Worm (Caenorhabditis elegans) whole organism, young adult: ENCODE data around the gene ztf-7.

Source experiments
- B0019.2 ChIP-seq: fragments of 200-800 bp; sonication (Bioruptor generic); conservative IDR thresholded peaks from 2 replicates; pipeline ENCODE4 v1.3.6; 2022; ENCODE audit warnings: missing genetic modification reagents, missing genetic modification characterization, missing compliant biosample characterization
- F10E7.11 ChIP-seq: sonication (generic microtip); optimal IDR thresholded peaks from 2 replicates; lab custom pipeline; 2017; ENCODE audit warnings: mild to moderate bottlenecking, missing genetic modification characterization, moderate library complexity, missing compliant biosample characterization
- F22D6.2 ChIP-seq: sonication (generic microtip); optimal IDR thresholded peaks from 2 replicates; lab custom pipeline; 2016; ENCODE audit warnings: mild to moderate bottlenecking, missing genetic modification characterization, missing compliant biosample characterization
- F57C9.4 ChIP-seq: sonication (generic microtip); optimal IDR thresholded peaks from 2 replicates; lab custom pipeline; 2017; ENCODE audit warnings: mild to moderate bottlenecking, missing genetic modification characterization, missing compliant biosample characterization
- aptf-2 ChIP-seq: fragments of 200-800 bp; sonication (Bioruptor generic); conservative IDR thresholded peaks from 2 replicates; pipeline ENCODE4 v1.3.6; 2022; ENCODE audit warnings: missing genetic modification reagents, missing genetic modification characterization, missing compliant biosample characterization
- aptf-3 ChIP-seq: fragments of 200-800 bp; sonication (Bioruptor generic); IDR thresholded peaks from 2 replicates; pipeline ENCODE4 v1.3.6; 2022; ENCODE audit warnings: missing genetic modification characterization, missing compliant biosample characterization
- attf-3 ChIP-seq: fragments of 200-800 bp; sonication (Bioruptor generic); conservative IDR thresholded peaks from 2 replicates; pipeline ENCODE4 v1.3.6; 2022; ENCODE audit warnings: missing genetic modification reagents, missing genetic modification characterization, missing compliant biosample characterization
- bed-1 ChIP-seq: fragments of 200-800 bp; sonication (Bioruptor generic); IDR thresholded peaks from 2 replicates; pipeline ENCODE4 v1.3.6; 2022; ENCODE audit warnings: missing genetic modification reagents, missing genetic modification characterization, missing compliant biosample characterization
- bed-2 ChIP-seq: fragments of 200-800 bp; sonication (Bioruptor generic); IDR thresholded peaks from 2 replicates; pipeline ENCODE4 v1.3.6; 2022; ENCODE audit warnings: missing genetic modification reagents, missing genetic modification characterization, missing compliant biosample characterization
- cebp-2 ChIP-seq: fragments of 200-800 bp; sonication (Bioruptor generic); IDR thresholded peaks from 2 replicates; pipeline ENCODE4 v1.3.6; 2022; ENCODE audit warnings: missing genetic modification characterization, missing compliant biosample characterization
- ceh-58 ChIP-seq: fragments of 200-800 bp; sonication (Bioruptor generic); IDR thresholded peaks from 2 replicates; pipeline ENCODE4 v1.3.6; 2022; ENCODE audit warnings: missing genetic modification characterization, missing compliant biosample characterization
- ceh-79 ChIP-seq: sonication (generic microtip); optimal IDR thresholded peaks from 2 replicates; lab custom pipeline; 2017; ENCODE audit warnings: mild to moderate bottlenecking, missing genetic modification characterization, missing compliant biosample characterization
- chd-7 ChIP-seq: sonication (generic microtip); optimal IDR thresholded peaks from 2 replicates; lab custom pipeline; 2016; ENCODE audit warnings: mild to moderate bottlenecking, missing genetic modification characterization, moderate library complexity, missing compliant biosample characterization
- egl-44 ChIP-seq: fragments of 200-800 bp; sonication (Bioruptor generic); IDR thresholded peaks from 2 replicates; pipeline ENCODE4 v1.3.6; 2022; ENCODE audit warnings: missing genetic modification reagents, missing genetic modification characterization, missing compliant biosample characterization
- ekl-4 ChIP-seq: fragments of 200-800 bp; sonication (Bioruptor generic); IDR thresholded peaks from 2 replicates; pipeline ENCODE4 v1.3.6; 2022; ENCODE audit warnings: missing genetic modification reagents, missing genetic modification characterization, missing compliant biosample characterization
- gei-17 ChIP-seq: fragments of 200-800 bp; sonication (Bioruptor generic); optimal IDR thresholded peaks from 2 replicates; lab custom pipeline; 2018; ENCODE audit warnings: mild to moderate bottlenecking, missing genetic modification characterization, missing compliant biosample characterization
- hmg-1.2 ChIP-seq: fragments of 200-800 bp; sonication (Bioruptor generic); IDR thresholded peaks from 2 replicates; pipeline ENCODE4 v1.3.6; 2022; ENCODE audit warnings: missing genetic modification reagents, missing genetic modification characterization, missing compliant biosample characterization
- hrde-1 ChIP-seq: sonication (generic microtip); optimal IDR thresholded peaks from 2 replicates; lab custom pipeline; 2016; ENCODE audit warnings: missing genetic modification characterization, mild to moderate bottlenecking, missing compliant biosample characterization, moderate library complexity, missing genotype, missing genetic modification reagents, borderline replicate concordance
- hsf-1 ChIP-seq: fragments of 200-800 bp; sonication (Bioruptor generic); IDR thresholded peaks from 2 replicates; pipeline ENCODE4 v1.3.6; 2022; ENCODE audit warnings: missing genetic modification reagents, missing genetic modification characterization, missing compliant biosample characterization
- lin-26 ChIP-seq: fragments of 200-800 bp; sonication (Bioruptor generic); IDR thresholded peaks from 2 replicates; pipeline ENCODE4 v1.3.6; 2022; ENCODE audit warnings: missing genetic modification reagents, missing genetic modification characterization, missing compliant biosample characterization
- lin-35 ChIP-seq, 3 experiments: fragments of 150-350 bp in 2 of 3; sonication (generic microtip) in 1 of 3; optimal IDR thresholded peaks; 2 replicates each; lab custom pipeline; 2014 to 2018; ENCODE audit warnings: missing biosample characterization in 3 of 3, missing genetic modification characterization in 3 of 3, missing genetic modification reagents in 3 of 3
- lin-40 ChIP-seq: sonication (generic microtip); optimal IDR thresholded peaks from 2 replicates; lab custom pipeline; 2016; ENCODE audit warnings: missing genetic modification characterization, mild to moderate bottlenecking, missing compliant biosample characterization, missing genotype, missing genetic modification reagents
- lsl-1 ChIP-seq: fragments of 200-800 bp; sonication (Bioruptor generic); optimal IDR thresholded peaks from 2 replicates; lab custom pipeline; 2018; ENCODE audit warnings: mild to moderate bottlenecking, missing genetic modification characterization, moderate library complexity, missing compliant biosample characterization
- madf-10 ChIP-seq: sonication (generic microtip); optimal IDR thresholded peaks from 2 replicates; lab custom pipeline; 2016; ENCODE audit warnings: mild to moderate bottlenecking, missing genetic modification characterization, missing compliant biosample characterization
- mel-28 ChIP-seq: sonication (generic microtip); optimal IDR thresholded peaks from 2 replicates; lab custom pipeline; 2016; ENCODE audit warnings: borderline replicate concordance, mild to moderate bottlenecking, missing genetic modification characterization, missing compliant biosample characterization
- nfya-1 ChIP-seq: sonication (generic microtip); optimal IDR thresholded peaks from 2 replicates; lab custom pipeline; 2017; ENCODE audit warnings: antibody characterized with exemption, missing compliant biosample characterization, missing genetic modification characterization, borderline replicate concordance; ENCODE audit not compliant: insufficient read depth
- sea-2 ChIP-seq: fragments of 200-800 bp; sonication (Bioruptor generic); IDR thresholded peaks from 2 replicates; pipeline ENCODE4 v1.3.6; 2022; ENCODE audit warnings: missing genetic modification characterization, missing compliant biosample characterization
- snpc-3.4 ChIP-seq: sonication (generic microtip); optimal IDR thresholded peaks from 2 replicates; lab custom pipeline; 2017; ENCODE audit warnings: missing genetic modification characterization, mild to moderate bottlenecking, missing compliant biosample characterization, antibody characterized with exemption, moderate library complexity, missing genotype, missing genetic modification reagents
- snpc-4 ChIP-seq, 5 experiments: fragments of 150-350 bp in 1 of 5; sonication (generic microtip) in 4 of 5; optimal IDR thresholded peaks; 2 replicates each; lab custom pipeline; 2014 to 2018; ENCODE audit warnings: missing genetic modification characterization in 5 of 5, missing biosample characterization in 3 of 5, antibody characterized with exemption in 2 of 5, mild to moderate bottlenecking in 2 of 5, missing compliant biosample characterization in 2 of 5, missing genotype in 2 of 5, moderate library complexity in 2 of 5, missing genetic modification reagents in 1 of 5
- sptf-2 ChIP-seq: fragments of 200-800 bp; sonication (Bioruptor generic); optimal IDR thresholded peaks from 2 replicates; lab custom pipeline; 2018; ENCODE audit warnings: mild to moderate bottlenecking, missing genetic modification characterization, missing compliant biosample characterization
- unc-130 ChIP-seq: sonication (generic microtip); optimal IDR thresholded peaks from 2 replicates; lab custom pipeline; 2016; ENCODE audit warnings: missing genetic modification reagents, missing genetic modification characterization, missing compliant biosample characterization
- xnd-1 ChIP-seq: sonication (generic microtip); optimal IDR thresholded peaks from 2 replicates; lab custom pipeline; 2016; ENCODE audit warnings: missing genotype, missing genetic modification reagents, missing genetic modification characterization, missing compliant biosample characterization
- zim-3 ChIP-seq: sonication (generic microtip); optimal IDR thresholded peaks from 2 replicates; lab custom pipeline; 2017; ENCODE audit warnings: mild to moderate bottlenecking, missing genetic modification characterization, moderate library complexity, missing compliant biosample characterization
- ztf-26 ChIP-seq: sonication (generic microtip); optimal IDR thresholded peaks from 2 replicates; lab custom pipeline; 2017; ENCODE audit warnings: missing genetic modification characterization, missing compliant biosample characterization
- ztf-3 ChIP-seq: fragments of 200-800 bp; sonication (Bioruptor generic); optimal IDR thresholded peaks from 2 replicates; lab custom pipeline; 2018; ENCODE audit warnings: mild to moderate bottlenecking, missing genetic modification characterization, missing compliant biosample characterization

The ztf-7 gene

DNA sequence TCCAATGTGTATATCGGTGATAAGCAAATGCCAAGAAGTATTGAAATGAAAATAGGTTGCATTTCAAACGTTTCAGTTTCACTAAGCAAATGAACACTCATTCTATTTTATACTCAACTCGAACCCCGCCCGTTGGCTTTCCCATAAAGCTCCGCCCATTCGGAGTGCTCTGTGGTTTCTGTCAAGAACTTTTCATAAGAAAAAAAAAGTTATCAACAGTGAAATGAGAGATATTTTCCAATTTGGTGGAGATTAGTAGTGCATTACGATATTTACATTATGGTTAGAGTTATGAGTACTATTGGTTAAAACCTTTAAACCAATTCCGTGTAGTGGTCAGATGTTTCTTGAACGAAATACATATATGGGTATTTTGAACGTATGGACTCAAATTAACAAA, 39.2 kb downstream of the ztf-7 start, which contains the start of gene F58E6.4:
Gene F58E6.4, minus strand, starts transcription at position 101 of the 400 bp plus-strand sequence.
- TF ChIP-seq ztf-3 (GFP tag; lab: Kevin White, UChicago) = no peak
- no peak for TF ChIP-seq lsl-1 (GFP tag; lab: Kevin White, UChicago)
- no peak for TF ChIP-seq lin-35 (GFP tag; optimal IDR thresholded peaks at IDR 0.05; lab: Kevin White, UChicago)
- no peak for TF ChIP-seq sptf-2 (GFP tag; lab: Kevin White, UChicago)
- no peak for TF ChIP-seq snpc-4 (GFP tag; optimal IDR thresholded peaks at IDR 0.05; lab: Kevin White, UChicago)
- no peak for TF ChIP-seq snpc-4 (tag; optimal IDR thresholded peaks at IDR 0.05; lab: Kevin White, UChicago)
- no peak for TF ChIP-seq egl-44 (GFP tag; lab: Robert Waterston, UW)
- TF ChIP-seq gei-17 (GFP tag; lab: Kevin White, UChicago) = no peak
- TF ChIP-seq snpc-3.4 (tag; lab: Kevin White, UChicago) = no peak
- no peak for TF ChIP-seq hmg-1.2 (GFP tag; lab: Robert Waterston, UW)
- TF ChIP-seq mel-28 (tag; lab: Kevin White, UChicago) = no peak
- no peak for TF ChIP-seq unc-130 (GFP tag; lab: Kevin White, UChicago)
- no peak for TF ChIP-seq xnd-1 (tag; lab: Kevin White, UChicago)
- no peak for TF ChIP-seq ekl-4 (GFP tag; lab: Robert Waterston, UW)
- no peak for TF ChIP-seq ceh-79 (tag; lab: Kevin White, UChicago)
- TF ChIP-seq F57C9.4 = no peak
- no peak for TF ChIP-seq ceh-58 (GFP tag; lab: Robert Waterston, UW)
- no peak for TF ChIP-seq lin-26 (GFP tag; lab: Robert Waterston, UW)
- no peak for TF ChIP-seq hsf-1 (GFP tag; lab: Robert Waterston, UW)

- no peak for TF ChIP-seq hrde-1 (tag; lab: Kevin White, UChicago)
- TF ChIP-seq zim-3 (tag; lab: Kevin White, UChicago) = peak; percentile 17
Measured at ce11 chrV:9744934-9745333, 44.6 kb downstream of the ztf-7 start, which contains the start of gene F58E6.13. F58E6.13 (plus strand) TSS chrV:9745234.

ce11 chrV:9740858-9741257, 48.6 kb downstream of the ztf-7 start, which contains the start of gene sta-2:
sta-2 (plus strand) TSS chrV:9741206.
- TF ChIP-seq lin-40 (tag; lab: Kevin White, UChicago) (peak; percentile 27), F22D6.2 (tag; lab: Kevin White, UChicago) (no peak)

DNA sequence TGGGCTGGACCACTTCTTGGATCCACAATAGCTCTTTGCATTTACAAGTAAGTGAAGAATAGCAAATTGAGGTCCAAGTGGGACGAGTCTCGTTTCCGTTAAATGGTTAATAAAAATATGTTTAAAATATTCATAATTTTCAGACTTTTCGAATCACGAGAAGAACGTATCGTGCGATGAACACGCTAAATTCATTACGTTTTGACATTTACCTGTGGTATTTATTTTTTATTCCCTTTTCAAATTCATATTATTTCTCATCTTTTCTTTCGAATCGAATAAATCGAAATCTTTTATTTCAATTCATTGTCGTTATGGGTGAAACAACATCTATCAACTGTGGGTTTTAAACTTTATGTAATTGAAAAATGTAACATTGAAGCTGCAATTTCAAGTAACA, 50.1 kb downstream of the ztf-7 start, which contains the start of gene marc-1:
Gene marc-1, plus strand, starts transcription at position 301 of the 400 bp plus-strand sequence.
- TF ChIP-seq hsf-1 (GFP tag; lab: Robert Waterston, UW) (no peak), chd-7 (tag; lab: Kevin White, UChicago) (no peak), nfya-1 (tag; lab: Kevin White, UChicago) (no peak), egl-44 (GFP tag; lab: Robert Waterston, UW) (no peak), cebp-2 (no peak), F10E7.11 (tag; lab: Kevin White, UChicago) (no peak), bed-2 (no peak), madf-10 (tag; lab: Kevin White, UChicago) (no peak), attf-3 (GFP tag; lab: Robert Waterston, UW) (no peak), aptf-3 (GFP tag; lab: Robert Waterston, UW) (no peak), sea-2 (GFP tag; lab: Robert Waterston, UW) (no peak), B0019.2 (GFP tag; lab: Robert Waterston, UW) (no peak), bed-1 (no peak), aptf-2 (GFP tag; lab: Robert Waterston, UW) (no peak), lin-40 (tag; lab: Kevin White, UChicago) (no peak), ztf-26 (tag; lab: Kevin White, UChicago) (no peak)
